Worm (Caenorhabditis elegans): ENCODE measurements around the gene deg-3.
A peak's percentile ranks its signal among the peaks of the same experiment; 100 is the strongest.

deg-3 gene

DNA sequence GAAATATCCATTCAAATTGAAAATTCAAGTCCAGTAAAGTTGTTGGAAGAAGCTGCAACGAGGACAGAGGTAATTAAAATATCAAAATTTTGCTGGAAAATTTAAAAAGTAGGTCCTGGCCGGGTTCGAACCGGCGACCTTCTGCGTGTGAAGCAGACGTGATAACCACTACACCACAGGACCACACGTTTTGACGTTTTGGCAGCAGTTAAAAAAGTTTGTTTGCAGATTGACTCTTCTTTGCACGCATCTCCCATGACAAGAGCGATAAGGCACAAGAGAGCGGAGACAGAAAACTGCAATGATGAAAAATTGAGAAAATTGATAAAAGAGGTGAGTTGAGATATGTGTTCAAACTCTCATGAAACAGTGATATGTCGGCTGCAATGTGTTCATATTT, 2.8 kb downstream of the deg-3 start (continued):
- TF ChIP-seq atf-7 (tag; optimal IDR thresholded peaks at IDR 0.05) (peak; percentile 20), sdz-38 (tag; optimal IDR thresholded peaks at IDR 0.05) (no peak), Y79H2A.3 (GFP tag; conservative IDR thresholded peaks at IDR 0.05) (no peak), tlf-1 (GFP tag; optimal IDR thresholded peaks at IDR 0.05) (peak; percentile 39), bed-2 (GFP tag; IDR thresholded peaks at IDR 0.05) (no peak), aptf-3 (GFP tag; IDR thresholded peaks at IDR 0.05) (no peak), rpc-1 (optimal IDR thresholded peaks at IDR 0.05) (peak; percentile 64), rpc-1 (tag; optimal IDR thresholded peaks at IDR 0.05) (peak; percentile 83), let-526 (GFP tag; IDR thresholded peaks at IDR 0.05) (no peak), Y67H2A.10 (GFP tag; conservative IDR thresholded peaks at IDR 0.05) (no peak), xnd-1 (tag; optimal IDR thresholded peaks at IDR 0.05) (no peak), ztf-18 (tag; optimal IDR thresholded peaks at IDR 0.05) (peak; percentile 62), nhr-179 (tag; optimal IDR thresholded peaks at IDR 0.05) (no peak), egl-18 (GFP tag; IDR thresholded peaks at IDR 0.05) (no peak), dox-1 (GFP tag; IDR thresholded peaks at IDR 0.05) (peak; percentile 90), nfya-2 (GFP tag; IDR thresholded peaks at IDR 0.05) (no peak), F49E8.2 (tag; optimal IDR thresholded peaks at IDR 0.05; ENCODE audit: insufficient read depth) (no peak), madf-3 (GFP tag; IDR thresholded peaks at IDR 0.05) (no peak), nhr-80 (tag; optimal IDR thresholded peaks at IDR 0.05) (peak; percentile 60), cebp-1 (GFP tag; IDR thresholded peaks at IDR 0.05) (no peak), cebp-1 (tag; optimal IDR thresholded peaks at IDR 0.05) (no peak), rec-8 (tag; optimal IDR thresholded peaks at IDR 0.05) (peak in 1 of 2 experiments; percentile 63), nfya-1 (tag; optimal IDR thresholded peaks at IDR 0.05; ENCODE audit: borderline replicate concordance, insufficient read depth) (no peak), lin-40 (tag; optimal IDR thresholded peaks at IDR 0.05) (no peak), zim-3 (tag; optimal IDR thresholded peaks at IDR 0.05) (peak; percentile 17), snpc-1.1 (tag; optimal IDR thresholded peaks at IDR 0.05; ENCODE audit: insufficient read depth) (peak; percentile 66), ama-1 (optimal IDR thresholded peaks at IDR 0.05) (no peak), ama-1 (GFP tag; optimal IDR thresholded peaks at IDR 0.05) (no peak), lin-54 (GFP tag; optimal IDR thresholded peaks at IDR 0.05) (peak; percentile 62), lin-35 (GFP tag; optimal IDR thresholded peaks at IDR 0.05) (no peak), ZK185.1 (tag; optimal IDR thresholded peaks at IDR 0.05; ENCODE audit: poor library complexity, severe bottlenecking) (peak; percentile 42), lsy-27 (tag; optimal IDR thresholded peaks at IDR 0.05; ENCODE audit: borderline replicate concordance, insufficient read depth) (peak; percentile 30), attf-5 (GFP tag; optimal IDR thresholded peaks at IDR 0.05) (peak; percentile 37), unc-130 (GFP tag; optimal IDR thresholded peaks at IDR 0.05) (peak; percentile 5), hmg-20 (GFP tag; IDR thresholded peaks at IDR 0.05) (no peak), ceh-27 (GFP tag; optimal IDR thresholded peaks at IDR 0.05) (peak; percentile 6), hlh-12 (tag; optimal IDR thresholded peaks at IDR 0.05) (no peak), nhr-90 (tag; optimal IDR thresholded peaks at IDR 0.05) (no peak), T26A5.8 (tag; optimal IDR thresholded peaks at IDR 0.05) (no peak), ztf-25 (GFP tag; IDR thresholded peaks at IDR 0.05) (0 out of 2 replicates have a peak, but pooled peaks have one; percentile 35), nhr-120 (GFP tag; IDR thresholded peaks at IDR 0.05) (no peak), F37B4.10 (GFP tag; IDR thresholded peaks at IDR 0.05) (no peak), ets-4 (GFP tag; optimal IDR thresholded peaks at IDR 0.05) (no peak), ceh-58 (GFP tag; IDR thresholded peaks at IDR 0.05) (no peak), F22D6.2 (tag; optimal IDR thresholded peaks at IDR 0.05) (no peak), efl-1 (GFP tag; optimal IDR thresholded peaks at IDR 0.05) (no peak), fkh-3 (tag; optimal IDR thresholded peaks at IDR 0.05) (no peak), ceh-40 (GFP tag; IDR thresholded peaks at IDR 0.05) (no peak), athp-1 (tag; optimal IDR thresholded peaks at IDR 0.05) (peak; percentile 63), ccch-3 (GFP tag; optimal IDR thresholded peaks at IDR 0.05) (no peak)
